Worm (Caenorhabditis elegans): Measurements from ENCODE around the gene phf-15.

Gene phf-15

ce11 chrIII:3281860-3282358 lies 40.7 kb upstream of the phf-15 start, which contains the start of gene mfsd-8:
Gene mfsd-8, plus strand, starts transcription at chrIII:3282308.
- TF ChIP-seq fos-1 (tag; optimal IDR thresholded peaks at IDR 0.05) (peak; percentile 82), lin-11 (tag; optimal IDR thresholded peaks at IDR 0.05) (no peak), sma-9 (GFP tag; optimal IDR thresholded peaks at IDR 0.05) (no peak), sma-9 (tag; optimal IDR thresholded peaks at IDR 0.05) (no peak), crh-2 (tag; optimal IDR thresholded peaks at IDR 0.05) (peak; percentile 3)

- TF ChIP-seq zag-1 (tag; optimal IDR thresholded peaks at IDR 0.05) (no peak), unc-55 (GFP tag; optimal IDR thresholded peaks at IDR 0.05) (peak; percentile 32), sma-3 (GFP tag; optimal IDR thresholded peaks at IDR 0.05) (no peak), lin-13 (GFP tag; optimal IDR thresholded peaks at IDR 0.05) (peak; percentile 34), mdl-1 (tag; optimal IDR thresholded peaks at IDR 0.05) (no peak), egl-27 (tag; optimal IDR thresholded peaks at IDR 0.05) (no peak), lsy-2 (tag; optimal IDR thresholded peaks at IDR 0.05) (peak; percentile 4 to 57), nhr-129 (tag; optimal IDR thresholded peaks at IDR 0.05) (no peak), nhr-12 (tag; optimal IDR thresholded peaks at IDR 0.05) (no peak), nhr-23 (tag; optimal IDR thresholded peaks at IDR 0.05) (no peak), unc-39 (tag; optimal IDR thresholded peaks at IDR 0.05) (no peak), sem-4 (tag; optimal IDR thresholded peaks at IDR 0.05) (no peak), F13H6.1 (tag; optimal IDR thresholded peaks at IDR 0.05) (no peak), nhr-11 (tag; optimal IDR thresholded peaks at IDR 0.05) (no peak), blmp-1 (tag; optimal IDR thresholded peaks at IDR 0.05; ENCODE audit: insufficient read depth) (no peak), nhr-6 (tag; optimal IDR thresholded peaks at IDR 0.05) (no peak), C34F6.9 (tag; optimal IDR thresholded peaks at IDR 0.05) (peak; percentile 48), R02D3.7 (tag; optimal IDR thresholded peaks at IDR 0.05) (no peak), aly-2 (tag; optimal IDR thresholded peaks at IDR 0.05) (no peak), lin-11 (tag; optimal IDR thresholded peaks at IDR 0.05) (no peak), ztf-1 (GFP tag; conservative IDR thresholded peaks at IDR 0.05) (no peak), elt-1 (tag; optimal IDR thresholded peaks at IDR 0.05) (no peak), gmeb-1 (tag; optimal IDR thresholded peaks at IDR 0.05) (peak; percentile 52), nhr-21 (tag; optimal IDR thresholded peaks at IDR 0.05) (no peak), ceh-16 (tag; optimal IDR thresholded peaks at IDR 0.05) (no peak), mbf-1 (tag; optimal IDR thresholded peaks at IDR 0.05) (no peak), ceh-82 (tag; optimal IDR thresholded peaks at IDR 0.05) (no peak), sma-9 (GFP tag; optimal IDR thresholded peaks at IDR 0.05) (no peak), sma-9 (tag; optimal IDR thresholded peaks at IDR 0.05) (no peak), lin-39 (tag; optimal IDR thresholded peaks at IDR 0.05) (no peak), nhr-25 (tag; optimal IDR thresholded peaks at IDR 0.05) (no peak), crh-2 (tag; optimal IDR thresholded peaks at IDR 0.05) (no peak), skn-1 (tag; optimal IDR thresholded peaks at IDR 0.05) (no peak), ama-1 (optimal IDR thresholded peaks at IDR 0.05) (no peak), alr-1 (tag; optimal IDR thresholded peaks at IDR 0.05) (no peak), Y55F3AM.14 (GFP tag; optimal IDR thresholded peaks at IDR 0.05) (no peak), dmd-4 (tag; optimal IDR thresholded peaks at IDR 0.05) (no peak), ztf-11 (tag; optimal IDR thresholded peaks at IDR 0.05) (no peak), elt-3 (tag; optimal IDR thresholded peaks at IDR 0.05) (no peak), fos-1 (tag; optimal IDR thresholded peaks at IDR 0.05) (no peak)
These were observed 28.3 kb upstream of the phf-15 start, which contains the start of the genes Y53G8AR.8 and Y53G8AR.6 for ce11 chrIII:3294283-3294793. Gene Y53G8AR.8, minus strand, starts transcription at chrIII:3294330. Gene Y53G8AR.6, plus strand, starts transcription at chrIII:3294743.

- TF ChIP-seq nhr-129 (tag; optimal IDR thresholded peaks at IDR 0.05) = no peak
- TF ChIP-seq ceh-16 (tag; optimal IDR thresholded peaks at IDR 0.05) = no peak
- no peak for TF ChIP-seq alr-1 (tag; optimal IDR thresholded peaks at IDR 0.05)
- no peak for TF ChIP-seq elt-1 (tag; optimal IDR thresholded peaks at IDR 0.05)
- TF ChIP-seq nhr-21 (tag; optimal IDR thresholded peaks at IDR 0.05) = no peak
- no peak for TF ChIP-seq nhr-25 (tag; optimal IDR thresholded peaks at IDR 0.05)
These were observed 25.5 kb upstream of the phf-15 start, which contains the start of gene Y53G8AR.5 for ce11 chrIII:3297151-3297550. Gene Y53G8AR.5, plus strand, starts transcription at chrIII:3297451.

Data from whole organism, L2 larva.